Fruit fly (Drosophila melanogaster) whole organism, embryonic: ENCODE data around the gene acj6.
A peak's percentile ranks its signal among the peaks of the same experiment; 100 is the strongest.

Source experiments
- CG14014 ChIP-seq: fragments of 200-800 bp; sonication (Bioruptor generic); IDR thresholded peaks from 2 replicates; pipeline ENCODE4 v1.3.6; 2022; ENCODE audit warnings: missing biosample characterization, missing genetic modification characterization
- CG17829 ChIP-seq: fragments of 200-800 bp; optimal IDR thresholded peaks from 2 replicates; lab custom pipeline; 2019; ENCODE audit warnings: missing biosample characterization, mild to moderate bottlenecking, missing genetic modification characterization, moderate library complexity
- CG6813 ChIP-seq: fragments of 200-800 bp; sonication (Bioruptor generic); optimal IDR thresholded peaks from 2 replicates; lab custom pipeline; 2017; ENCODE audit warnings: missing biosample characterization, missing genetic modification characterization, mild to moderate bottlenecking, moderate library complexity, missing genetic modification reagents
- Dfd ChIP-seq, 2 experiments: fragments of >200 bp; optimal IDR thresholded peaks; 2 replicates each; lab custom pipeline; 2017; ENCODE audit warnings: missing biosample characterization in 2 of 2, missing genetic modification characterization in 2 of 2
- Nf-YC ChIP-seq: fragments of 200-800 bp; optimal IDR thresholded peaks from 3 replicates; lab custom pipeline; 2019; ENCODE audit warnings: missing biosample characterization, mild to moderate bottlenecking, missing genetic modification characterization, moderate library complexity
- Xrp1 ChIP-seq: fragments of 200-800 bp; sonication (Bioruptor generic); IDR thresholded peaks from 2 replicates; pipeline ENCODE4 v1.3.6; 2022; ENCODE audit warnings: missing biosample characterization, missing genetic modification characterization
- dmrt99B ChIP-seq: fragments of 200-800 bp; sonication (Bioruptor generic); optimal IDR thresholded peaks from 2 replicates; lab custom pipeline; 2018; ENCODE audit warnings: missing biosample characterization, mild to moderate bottlenecking, missing genetic modification characterization, moderate library complexity
- ftz-f1 ChIP-seq: fragments of 200-800 bp; sonication (Bioruptor generic); optimal IDR thresholded peaks from 2 replicates; lab custom pipeline; 2016; ENCODE audit warnings: missing biosample characterization, missing genetic modification characterization
- stwl ChIP-seq: fragments of 200-800 bp; sonication (Bioruptor generic); optimal IDR thresholded peaks from 3 replicates; lab custom pipeline; 2018; ENCODE audit warnings: missing biosample characterization, mild to moderate bottlenecking, missing genetic modification characterization, moderate library complexity

dm6 chrX:15379014-15379491 is at the start of gene acj6:
- TF ChIP-seq dmrt99B (tag; lab: Kevin White, UChicago) (no peak), Dfd (GFP tag; optimal IDR thresholded peaks at IDR 0.05; lab: Kevin White, UChicago) (no peak), stwl (no peak), Nf-YC (peak; percentile 96), ftz-f1 (GFP tag; lab: Kevin White, UChicago) (no peak), CG17829 (tag; lab: Kevin White, UChicago) (no peak), CG6813 (GFP tag; lab: Kevin White, UChicago) (no peak), Xrp1 (GFP tag; lab: Robert Waterston, UW) (no peak), CG14014 (GFP tag; lab: Robert Waterston, UW) (no peak)
